Worm (Caenorhabditis elegans) whole organism, L4/young adult: ENCODE measurements around the gene F14F3.4.

Experiments used
- dao-5 ChIP-seq: sonication (generic microtip); optimal IDR thresholded peaks from 2 replicates; lab custom pipeline; 2016; ENCODE audit warnings: missing genotype, missing genetic modification characterization, moderate library complexity, missing compliant biosample characterization
- him-1 ChIP-seq: sonication (generic microtip); optimal IDR thresholded peaks from 2 replicates; lab custom pipeline; 2016; ENCODE audit warnings: missing genotype, missing genetic modification reagents, missing genetic modification characterization, missing compliant biosample characterization

- TF ChIP-seq dao-5 (tag; lab: Kevin White, UChicago): no peak
- no peak for TF ChIP-seq him-1 (tag; lab: Kevin White, UChicago)
These were observed 48.0 kb upstream of the F14F3.4 start, which contains the start of gene bet-2 for ce11 chrX:10569185-10569584.
